Worm (Caenorhabditis elegans): ENCODE results near the gene C06B3.6.

DNA sequence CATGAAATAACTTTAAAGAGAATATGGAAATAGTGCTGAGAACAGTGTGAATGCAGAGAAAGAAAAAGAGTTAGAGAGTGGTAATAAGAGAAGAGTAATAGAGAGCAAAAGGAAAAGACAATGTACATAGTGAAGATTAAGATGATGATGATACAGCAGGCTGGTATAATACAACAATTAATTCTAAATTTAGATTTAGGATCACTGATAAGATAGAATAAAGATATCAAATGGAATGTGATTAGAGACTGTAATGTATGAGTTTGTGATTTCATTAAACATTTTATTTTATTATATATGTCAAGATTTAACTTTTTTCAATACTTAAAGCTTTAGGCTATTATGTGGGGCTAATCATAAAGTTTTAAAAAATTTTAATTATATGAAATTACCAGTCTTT lies 44.4 kb upstream of the C06B3.6 start, which contains the start of gene R10D12.8:
- TF ChIP-seq nhr-11 (tag; optimal IDR thresholded peaks at IDR 0.05) (no peak), mdl-1 (tag; optimal IDR thresholded peaks at IDR 0.05) (no peak), nhr-76 (tag; optimal IDR thresholded peaks at IDR 0.05) (no peak), nhr-237 (tag; optimal IDR thresholded peaks at IDR 0.05) (no peak), jun-1 (tag; optimal IDR thresholded peaks at IDR 0.05) (no peak), fos-1 (tag; optimal IDR thresholded peaks at IDR 0.05) (no peak), nfya-1 (tag; optimal IDR thresholded peaks at IDR 0.05; ENCODE audit: insufficient read depth) (no peak), pqm-1 (tag; optimal IDR thresholded peaks at IDR 0.05) (no peak), ama-1 (optimal IDR thresholded peaks at IDR 0.05) (no peak), R02D3.7 (tag; optimal IDR thresholded peaks at IDR 0.05) (no peak), snpc-4 (tag; optimal IDR thresholded peaks at IDR 0.05) (no peak), aly-2 (tag; optimal IDR thresholded peaks at IDR 0.05) (no peak), egl-27 (tag; optimal IDR thresholded peaks at IDR 0.05) (no peak), elt-2 (tag; optimal IDR thresholded peaks at IDR 0.05) (no peak)
